Fruit fly (Drosophila melanogaster) whole organism, embryonic: ENCODE results near the gene moody.
A peak's percentile ranks its signal among the peaks of the same experiment; 100 is the strongest.

Experiments used
- Atf-2 ChIP-seq: fragments of 200-800 bp; sonication (Bioruptor generic); optimal IDR thresholded peaks from 2 replicates; lab custom pipeline; 2016; ENCODE audit warnings: missing biosample characterization, missing genetic modification characterization
- CG10274 ChIP-seq: fragments of 200-800 bp; sonication (Bioruptor generic); optimal IDR thresholded peaks from 3 replicates; lab custom pipeline; 2017; ENCODE audit warnings: missing biosample characterization, mild to moderate bottlenecking, missing genetic modification characterization
- CG10654 ChIP-seq: fragments of 200-800 bp; sonication (Bioruptor generic); optimal IDR thresholded peaks from 2 replicates; lab custom pipeline; 2016; ENCODE audit warnings: missing biosample characterization, missing genetic modification characterization
- CG12219 ChIP-seq: fragments of 200-800 bp; sonication (Bioruptor generic); optimal IDR thresholded peaks from 3 replicates; lab custom pipeline; 2018; ENCODE audit warnings: missing biosample characterization, mild to moderate bottlenecking, missing genetic modification characterization
- CG14710 ChIP-seq: fragments of 200-800 bp; sonication (Bioruptor generic); optimal IDR thresholded peaks from 3 replicates; lab custom pipeline; 2019; ENCODE audit warnings: missing biosample characterization, mild to moderate bottlenecking, missing genetic modification characterization, moderate library complexity
- CG15514 ChIP-seq: fragments of 200-800 bp; sonication (Bioruptor generic); optimal IDR thresholded peaks from 3 replicates; lab custom pipeline; 2017; ENCODE audit warnings: missing biosample characterization, missing genetic modification characterization, mild to moderate bottlenecking, moderate library complexity, missing genetic modification reagents
- CG1603 ChIP-seq: fragments of 200-800 bp; sonication (Bioruptor generic); optimal IDR thresholded peaks from 2 replicates; lab custom pipeline; 2019; ENCODE audit warnings: missing biosample characterization, mild to moderate bottlenecking, missing genetic modification characterization, moderate library complexity
- CG17186 ChIP-seq: fragments of 200-800 bp; sonication (Bioruptor generic); optimal IDR thresholded peaks from 3 replicates; lab custom pipeline; 2017; ENCODE audit warnings: missing biosample characterization, missing genetic modification reagents, missing genetic modification characterization
- CG17361 ChIP-seq: fragments of 200-800 bp; sonication (Bioruptor generic); IDR thresholded peaks from 3 replicates; pipeline ENCODE4 v1.3.6; 2022; ENCODE audit warnings: missing biosample characterization, missing genetic modification characterization
- CG1792 ChIP-seq: fragments of 200-800 bp; sonication (Bioruptor generic); optimal IDR thresholded peaks from 2 replicates; lab custom pipeline; 2016; ENCODE audit warnings: missing biosample characterization, missing genetic modification characterization
- CG2120 ChIP-seq: fragments of 200-800 bp; sonication (Bioruptor generic); optimal IDR thresholded peaks from 3 replicates; lab custom pipeline; 2016; ENCODE audit warnings: missing biosample characterization, missing genetic modification characterization
- CG32532 ChIP-seq: fragments of 200-800 bp; sonication (Bioruptor generic); IDR thresholded peaks from 2 replicates; pipeline ENCODE4 v1.3.6; 2022; ENCODE audit warnings: missing biosample characterization, missing genetic modification characterization
- CG34376 ChIP-seq: fragments of 200-800 bp; sonication (Bioruptor generic); optimal IDR thresholded peaks from 2 replicates; lab custom pipeline; 2018; ENCODE audit warnings: missing biosample characterization, mild to moderate bottlenecking, missing genetic modification characterization
- CG4360 ChIP-seq: fragments of 200-800 bp; sonication (Bioruptor generic); IDR thresholded peaks from 2 replicates; pipeline ENCODE4 v1.3.6; 2022; ENCODE audit warnings: missing biosample characterization, missing genetic modification characterization
- CG5180 ChIP-seq: fragments of 200-800 bp; sonication (Bioruptor generic); optimal IDR thresholded peaks from 3 replicates; lab custom pipeline; 2017; ENCODE audit warnings: missing biosample characterization, missing genetic modification characterization, mild to moderate bottlenecking, moderate library complexity, missing genetic modification reagents
- CG7987 ChIP-seq: fragments of 200-800 bp; sonication (Bioruptor generic); optimal IDR thresholded peaks from 2 replicates; lab custom pipeline; 2018; ENCODE audit warnings: missing biosample characterization, mild to moderate bottlenecking, missing genetic modification characterization, moderate library complexity
- CG8359 ChIP-seq: fragments of 200-800 bp; sonication (Bioruptor generic); optimal IDR thresholded peaks from 2 replicates; lab custom pipeline; 2017; ENCODE audit warnings: missing biosample characterization, mild to moderate bottlenecking, missing genetic modification characterization, borderline replicate concordance
- Deaf1 ChIP-seq: fragments of 200-800 bp; optimal IDR thresholded peaks from 3 replicates; lab custom pipeline; 2019; ENCODE audit warnings: missing biosample characterization, mild to moderate bottlenecking, missing genetic modification characterization, moderate library complexity
- Dek ChIP-seq: fragments of 200-800 bp; sonication (Bioruptor generic); optimal IDR thresholded peaks from 3 replicates; lab custom pipeline; 2019; ENCODE audit warnings: missing biosample characterization, mild to moderate bottlenecking, missing genetic modification characterization, moderate library complexity
- Dp ChIP-seq: fragments of 200-800 bp; sonication (Bioruptor generic); optimal IDR thresholded peaks from 2 replicates; lab custom pipeline; 2018; ENCODE audit warnings: missing biosample characterization, mild to moderate bottlenecking, missing genetic modification characterization, moderate library complexity
- E2f2 ChIP-seq: fragments of 200-800 bp; sonication (Bioruptor generic); IDR thresholded peaks from 2 replicates; pipeline ENCODE4 v1.3.6; 2022; ENCODE audit warnings: missing biosample characterization, missing genetic modification characterization
- HmgD ChIP-seq: fragments of 200-800 bp; sonication (Bioruptor generic); optimal IDR thresholded peaks from 3 replicates; lab custom pipeline; 2016; ENCODE audit warnings: missing biosample characterization, missing genetic modification characterization
- Hsf ChIP-seq: fragments of 200-800 bp; sonication (Bioruptor generic); optimal IDR thresholded peaks from 3 replicates; lab custom pipeline; 2016; ENCODE audit warnings: missing biosample characterization, missing genetic modification characterization
- Med ChIP-seq: fragments of 200-800 bp; sonication (Bioruptor generic); peaks from one replicate; lab custom pipeline; 2016; ENCODE audit warnings: missing biosample characterization, missing genetic modification characterization, mild to moderate bottlenecking, inconsistent platforms, moderate library complexity
- Myb ChIP-seq: fragments of 200-800 bp; sonication (Bioruptor generic); optimal IDR thresholded peaks from 2 replicates; lab custom pipeline; 2016; ENCODE audit warnings: missing biosample characterization, missing genetic modification characterization
- Nf-YC ChIP-seq: fragments of 200-800 bp; optimal IDR thresholded peaks from 3 replicates; lab custom pipeline; 2019; ENCODE audit warnings: missing biosample characterization, mild to moderate bottlenecking, missing genetic modification characterization, moderate library complexity
- Opbp ChIP-seq: fragments of 200-800 bp; sonication (Bioruptor generic); IDR thresholded peaks from 3 replicates; pipeline ENCODE4 v1.3.6; 2022; ENCODE audit warnings: missing biosample characterization, missing genetic modification characterization; ENCODE audit not compliant: partially characterized antibody
- Tbp ChIP-seq: fragments of >200 bp; optimal IDR thresholded peaks from 2 replicates; lab custom pipeline; 2018; ENCODE audit warnings: missing biosample characterization, missing genetic modification characterization
- abd-A ChIP-seq: fragments of 200-800 bp; sonication (Bioruptor generic); optimal IDR thresholded peaks from 3 replicates; lab custom pipeline; 2019; ENCODE audit warnings: missing biosample characterization, mild to moderate bottlenecking, missing genetic modification characterization, moderate library complexity
- ac ChIP-seq: fragments of 200-800 bp; sonication (Bioruptor generic); optimal IDR thresholded peaks from 3 replicates; lab custom pipeline; 2017; ENCODE audit warnings: missing biosample characterization, mild to moderate bottlenecking, missing genetic modification characterization
- ara ChIP-seq: fragments of 200-800 bp; sonication (Bioruptor generic); IDR thresholded peaks from 2 replicates; pipeline ENCODE4 v1.3.6; 2022; ENCODE audit warnings: missing biosample characterization, missing genetic modification characterization
- chinmo ChIP-seq: fragments of 200-800 bp; sonication (Bioruptor generic); IDR thresholded peaks from 4 replicates; pipeline ENCODE4 v1.3.6; 2022; ENCODE audit warnings: missing biosample characterization, missing genetic modification characterization; ENCODE audit not compliant: partially characterized antibody
- crol ChIP-seq: fragments of 200-800 bp; sonication (Bioruptor generic); IDR thresholded peaks from 2 replicates; pipeline ENCODE4 v1.3.6; 2022; ENCODE audit warnings: missing biosample characterization, missing genetic modification characterization
- crp ChIP-seq, 2 experiments: fragments of 200-800 bp; sonication (Bioruptor generic); optimal IDR thresholded peaks; 2 replicates in 1 of 2; 3 replicates in 1 of 2; lab custom pipeline; 2017; ENCODE audit warnings: missing biosample characterization in 2 of 2, missing genetic modification characterization in 2 of 2, mild to moderate bottlenecking in 1 of 2, moderate library complexity in 1 of 2
- ewg ChIP-seq: fragments of 200-800 bp; sonication (Bioruptor generic); optimal IDR thresholded peaks from 3 replicates; lab custom pipeline; 2017; ENCODE audit warnings: mild to moderate bottlenecking, missing biosample characterization, missing genetic modification reagents, missing genetic modification characterization
- eyg ChIP-seq: fragments of 200-800 bp; sonication (Bioruptor generic); optimal IDR thresholded peaks from 3 replicates; lab custom pipeline; 2016; ENCODE audit warnings: missing biosample characterization, missing genetic modification characterization
- hbn ChIP-seq: fragments of 200-800 bp; sonication (Bioruptor generic); IDR thresholded peaks from 2 replicates; pipeline ENCODE4 v1.3.6; 2022; ENCODE audit warnings: missing biosample characterization, missing genetic modification characterization; ENCODE audit not compliant: partially characterized antibody
- jigr1 ChIP-seq: fragments of 200-800 bp; sonication (Bioruptor generic); IDR thresholded peaks from 3 replicates; pipeline ENCODE4 v1.3.6; 2022; ENCODE audit warnings: missing biosample characterization, missing genetic modification characterization
- lab ChIP-seq: fragments of 200-800 bp; sonication (Bioruptor generic); optimal IDR thresholded peaks from 3 replicates; lab custom pipeline; 2017; ENCODE audit warnings: missing biosample characterization, missing genetic modification characterization, mild to moderate bottlenecking, moderate library complexity, missing genetic modification reagents
- mld ChIP-seq: fragments of 200-800 bp; sonication (Bioruptor generic); IDR thresholded peaks from 3 replicates; pipeline ENCODE4 v1.3.6; 2022; ENCODE audit warnings: missing biosample characterization, missing genetic modification characterization; ENCODE audit not compliant: partially characterized antibody
- p53 ChIP-seq: fragments of 200-800 bp; sonication (Bioruptor generic); optimal IDR thresholded peaks from 2 replicates; lab custom pipeline; 2016; ENCODE audit warnings: missing biosample characterization, missing genetic modification characterization
- pzg ChIP-seq: fragments of 200-800 bp; sonication (Bioruptor generic); optimal IDR thresholded peaks from 3 replicates; lab custom pipeline; 2018; ENCODE audit warnings: missing biosample characterization, mild to moderate bottlenecking, missing genetic modification characterization, moderate library complexity
- slp2 ChIP-seq: fragments of 200-800 bp; sonication (Bioruptor generic); optimal IDR thresholded peaks from 2 replicates; lab custom pipeline; 2016; ENCODE audit warnings: missing biosample characterization, missing genetic modification characterization
- sr ChIP-seq: fragments of 200-800 bp; sonication (Bioruptor generic); IDR thresholded peaks from 3 replicates; pipeline ENCODE4 v1.3.6; 2022; ENCODE audit warnings: missing biosample characterization, missing genetic modification characterization

The moody gene

DNA sequence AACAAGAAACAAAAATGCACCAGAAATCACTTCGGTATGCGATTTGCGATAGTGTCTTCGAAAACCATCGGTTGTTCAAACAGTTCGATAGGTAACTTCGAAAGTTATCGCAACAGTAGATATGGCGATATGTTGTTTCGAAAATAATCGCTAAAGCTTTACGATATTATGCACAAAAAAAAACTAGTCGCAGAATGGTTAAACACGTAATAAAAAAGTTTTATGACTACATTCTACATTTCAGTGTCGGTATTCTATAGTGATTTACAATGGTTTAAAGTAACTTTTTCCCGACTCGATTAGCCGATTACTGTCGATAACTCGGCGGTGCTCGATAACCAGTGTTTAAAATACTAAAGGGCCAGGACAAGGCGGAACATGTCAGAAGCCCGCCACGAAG, 15.2 kb upstream of the moody start, which contains the start of gene CG4281 (continued):
- TF ChIP-seq CG1603 (peak; percentile 14), lab (no peak), CG17186 (GFP tag; lab: Kevin White, UChicago) (peak; percentile 1), mld (GFP tag; lab: Robert Waterston, UW) (peak; percentile 77), hbn (GFP tag; lab: Robert Waterston, UW) (peak; percentile 95), CG34376 (GFP tag; lab: Kevin White, UChicago) (peak; percentile 7), CG1792 (GFP tag; lab: Kevin White, UChicago) (no peak), Tbp (peak; percentile 4), abd-A (tag; lab: Kevin White, UChicago) (no peak), Med (GFP tag; lab: Kevin White, UChicago) (peak; percentile 58), CG2120 (GFP tag; lab: Kevin White, UChicago) (peak; percentile 33), CG14710 (tag; lab: Kevin White, UChicago) (peak; percentile 47), slp2 (GFP tag; lab: Kevin White, UChicago) (no peak), chinmo (GFP tag; lab: Robert Waterston, UW) (peak; percentile 76; the same call in 2 of the 4 replicates), jigr1 (GFP tag; lab: Robert Waterston, UW) (no peak), CG12219 (GFP tag; lab: Kevin White, UChicago) (no peak), CG17361 (GFP tag; lab: Robert Waterston, UW) (0 out of 3 replicates have a peak, but pooled peaks have one; percentile 18), CG7987 (GFP tag; lab: Kevin White, UChicago) (no peak), ara (no peak), crp (GFP tag; optimal IDR thresholded peaks at IDR 0.05; lab: Kevin White, UChicago) (no peak), p53 (GFP tag; lab: Kevin White, UChicago) (peak; percentile 74), CG10274 (GFP tag; lab: Kevin White, UChicago) (no peak), CG10654 (GFP tag; lab: Kevin White, UChicago) (no peak), Opbp (GFP tag; lab: Robert Waterston, UW) (peak; percentile 85), CG15514 (GFP tag; lab: Kevin White, UChicago) (peak; percentile 63), Dek (tag; lab: Kevin White, UChicago) (no peak), Myb (GFP tag; lab: Kevin White, UChicago) (peak; percentile 32), HmgD (GFP tag; lab: Kevin White, UChicago) (no peak), CG8359 (GFP tag; lab: Kevin White, UChicago) (no peak), eyg (GFP tag; lab: Kevin White, UChicago) (no peak)

DNA sequence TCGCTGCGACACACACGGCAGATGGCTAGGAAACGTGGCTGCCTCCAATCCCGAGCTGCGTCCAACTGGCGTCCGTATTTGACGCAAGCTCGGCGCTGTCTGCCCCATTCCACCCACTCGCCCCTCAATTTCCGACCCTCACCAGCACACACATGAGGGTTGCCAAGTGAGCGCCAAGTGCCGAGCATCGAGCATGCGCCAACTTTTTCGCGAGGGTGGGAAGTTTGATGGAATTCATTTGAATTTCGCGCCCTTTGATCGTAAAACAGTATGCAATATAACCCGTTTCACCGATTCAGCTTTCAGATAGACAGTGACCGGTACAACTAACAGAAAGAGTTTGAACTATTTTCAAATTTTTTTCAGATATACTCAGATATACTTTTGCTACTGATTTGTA, 11.9 kb upstream of the moody start, which contains the start of gene Sik2:
Gene Sik2, minus strand, starts transcription at position 67 of the 400 bp plus-strand sequence.
- TF ChIP-seq CG5180: no peak
- peak; percentile 17; the same call in 1 of the 2 replicates for TF ChIP-seq CG32532
- no peak for TF ChIP-seq Atf-2
- peak; percentile 25 for TF ChIP-seq pzg (GFP tag; lab: Kevin White, UChicago)
- TF ChIP-seq ewg (GFP tag; lab: Kevin White, UChicago): peak; percentile 88
- TF ChIP-seq ac: no peak
- no peak for TF ChIP-seq Hsf
- TF ChIP-seq CG4360: no peak
- TF ChIP-seq Dp (GFP tag; lab: Kevin White, UChicago): peak; percentile 48
- TF ChIP-seq Med (GFP tag; lab: Kevin White, UChicago): peak; percentile 63
- TF ChIP-seq sr (GFP tag; lab: Robert Waterston, UW): 0 out of 3 replicates have a peak, but pooled peaks have one; percentile 19
- peak; percentile 66 for TF ChIP-seq E2f2
- TF ChIP-seq Deaf1 (tag; lab: Kevin White, UChicago): peak; percentile 18
- TF ChIP-seq crol: 0 out of 2 replicates have a peak, but pooled peaks have one; percentile 41
- no peak for TF ChIP-seq Nf-YC (tag; lab: Kevin White, UChicago)
- TF ChIP-seq, all 482 proteins: peak for 9
